Fruit fly (Drosophila melanogaster) Kc167 (cell line): ENCODE measurements around the gene CG13884.

Experiments
- Myc ChIP-seq: fragments of >200 bp; optimal IDR thresholded peaks from 2 replicates; lab custom pipeline; 2017; ENCODE audit warnings: missing external identifiers
- Sin3A ChIP-seq: fragments of >200 bp; optimal IDR thresholded peaks from 2 replicates; lab custom pipeline; 2018; ENCODE audit warnings: missing external identifiers
- h ChIP-seq: fragments of >200 bp; optimal IDR thresholded peaks from 3 replicates; lab custom pipeline; 2018; ENCODE audit warnings: missing external identifiers
- insv ChIP-seq: fragments of >200 bp; optimal IDR thresholded peaks from 3 replicates; lab custom pipeline; 2018; ENCODE audit warnings: missing external identifiers
- psq ChIP-seq: fragments of >200 bp; optimal IDR thresholded peaks from 2 replicates; lab custom pipeline; 2017; ENCODE audit warnings: missing external identifiers
- ttk ChIP-seq: sonication (Bioruptor generic); optimal IDR thresholded peaks from 2 replicates; lab custom pipeline; 2017; ENCODE audit warnings: missing external identifiers

- TF ChIP-seq ttk (lab: Kevin White, UChicago) (no peak), psq (no peak), Sin3A (no peak), insv (no peak), Myc (no peak), h (lab: Kevin White, UChicago) (no peak)
These were observed 22.9 kb downstream of the CG13884 start for dm6 chr3L:343316-343715.
